Worm (Caenorhabditis elegans) whole organism, early embryonic: ENCODE results near the gene D1054.18.

ENCODE experiments used
- ama-1 ChIP-seq: fragments of 150-350 bp; optimal IDR thresholded peaks from 2 replicates; lab custom pipeline; 2014
- tbx-11 ChIP-seq: fragments of 200-800 bp; sonication (Bioruptor generic); IDR thresholded peaks from 2 replicates; pipeline ENCODE4 v1.3.6; 2022; ENCODE audit warnings: missing genetic modification characterization, missing compliant biosample characterization
- tbx-37 ChIP-seq: fragments of 200-800 bp; sonication (Bioruptor generic); conservative IDR thresholded peaks from 2 replicates; pipeline ENCODE4 v1.3.6; 2022; ENCODE audit warnings: missing genetic modification reagents, missing genetic modification characterization, missing compliant biosample characterization

ce11 chrV:10756698-10757097 is 44.3 kb downstream of the D1054.18 start, which contains the start of gene irld-6:
- TF ChIP-seq ama-1 (lab: Kevin White, UChicago): no peak
- TF ChIP-seq tbx-11 (GFP tag; lab: Robert Waterston, UW): no peak
- TF ChIP-seq tbx-37 (GFP tag; lab: Robert Waterston, UW): no peak
